Fruit fly (Drosophila melanogaster) whole organism, embryonic: ENCODE data around the gene CG15449.

Source experiments
- ATbp ChIP-seq: fragments of 200-800 bp; sonication (Bioruptor generic); optimal IDR thresholded peaks from 2 replicates; lab custom pipeline; 2017; ENCODE audit warnings: missing biosample characterization, mild to moderate bottlenecking, missing genetic modification characterization, missing genetic modification reagents
- Bgb ChIP-seq: fragments of 200-800 bp; sonication (Bioruptor generic); IDR thresholded peaks from 2 replicates; pipeline ENCODE4 v1.3.6; 2022; ENCODE audit warnings: missing biosample characterization, missing genetic modification characterization; ENCODE audit not compliant: partially characterized antibody
- CG1024 ChIP-seq: fragments of 200-800 bp; sonication (Bioruptor generic); IDR thresholded peaks from 2 replicates; pipeline ENCODE4 v1.3.6; 2022; ENCODE audit warnings: missing biosample characterization, missing genetic modification characterization
- CG10267 ChIP-seq: fragments of 200-800 bp; sonication (Bioruptor generic); optimal IDR thresholded peaks from 2 replicates; lab custom pipeline; 2018; ENCODE audit warnings: missing biosample characterization, mild to moderate bottlenecking, missing genetic modification characterization, moderate library complexity
- CG10274 ChIP-seq: fragments of 200-800 bp; sonication (Bioruptor generic); optimal IDR thresholded peaks from 3 replicates; lab custom pipeline; 2017; ENCODE audit warnings: missing biosample characterization, mild to moderate bottlenecking, missing genetic modification characterization
- CG10565 ChIP-seq: fragments of 200-800 bp; sonication (Bioruptor generic); optimal IDR thresholded peaks from 3 replicates; lab custom pipeline; 2016; ENCODE audit warnings: missing biosample characterization, mild to moderate bottlenecking, missing genetic modification characterization
- CG1233 ChIP-seq: fragments of 200-800 bp; sonication (Bioruptor generic); optimal IDR thresholded peaks from 4 replicates; lab custom pipeline; 2018; ENCODE audit warnings: missing biosample characterization, mild to moderate bottlenecking, missing genetic modification characterization
- CG14965 ChIP-seq: fragments of 200-800 bp; sonication (Bioruptor generic); optimal IDR thresholded peaks from 2 replicates; lab custom pipeline; 2016; ENCODE audit warnings: missing biosample characterization, missing genetic modification characterization, borderline replicate concordance
- CG17361 ChIP-seq: fragments of 200-800 bp; sonication (Bioruptor generic); IDR thresholded peaks from 3 replicates; pipeline ENCODE4 v1.3.6; 2022; ENCODE audit warnings: missing biosample characterization, missing genetic modification characterization
- CG17829 ChIP-seq: fragments of 200-800 bp; optimal IDR thresholded peaks from 2 replicates; lab custom pipeline; 2019; ENCODE audit warnings: missing biosample characterization, mild to moderate bottlenecking, missing genetic modification characterization, moderate library complexity
- CG18011 ChIP-seq: fragments of 200-800 bp; sonication (Bioruptor generic); optimal IDR thresholded peaks from 2 replicates; lab custom pipeline; 2017; ENCODE audit warnings: missing biosample characterization, missing genetic modification characterization, mild to moderate bottlenecking, moderate library complexity, missing genotype
- CG2129 ChIP-seq: fragments of 200-800 bp; sonication (Bioruptor generic); IDR thresholded peaks from 2 replicates; pipeline ENCODE4 v1.3.6; 2022; ENCODE audit warnings: missing biosample characterization, missing genetic modification characterization; ENCODE audit not compliant: partially characterized antibody
- CG34376 ChIP-seq: fragments of 200-800 bp; sonication (Bioruptor generic); optimal IDR thresholded peaks from 2 replicates; lab custom pipeline; 2018; ENCODE audit warnings: missing biosample characterization, mild to moderate bottlenecking, missing genetic modification characterization
- CG3995 ChIP-seq: fragments of 200-800 bp; sonication (Bioruptor generic); optimal IDR thresholded peaks from 3 replicates; lab custom pipeline; 2016; ENCODE audit warnings: missing biosample characterization, missing genetic modification characterization
- CG42726 ChIP-seq: fragments of 200-800 bp; sonication (Bioruptor generic); IDR thresholded peaks from 2 replicates; pipeline ENCODE4 v1.3.6; 2022; ENCODE audit warnings: missing biosample characterization, missing genetic modification characterization; ENCODE audit not compliant: partially characterized antibody
- CG5180 ChIP-seq: fragments of 200-800 bp; sonication (Bioruptor generic); optimal IDR thresholded peaks from 3 replicates; lab custom pipeline; 2017; ENCODE audit warnings: missing biosample characterization, missing genetic modification characterization, mild to moderate bottlenecking, moderate library complexity, missing genetic modification reagents
- CG9727 ChIP-seq: fragments of 200-800 bp; sonication (Bioruptor generic); optimal IDR thresholded peaks from 3 replicates; lab custom pipeline; 2017; ENCODE audit warnings: missing biosample characterization, mild to moderate bottlenecking, missing genetic modification characterization
- CG9817 ChIP-seq: fragments of 200-800 bp; sonication (Bioruptor generic); optimal IDR thresholded peaks from 2 replicates; lab custom pipeline; 2018; ENCODE audit warnings: missing biosample characterization, mild to moderate bottlenecking, missing genetic modification characterization, moderate library complexity
- Doc2 ChIP-seq: fragments of 200-800 bp; sonication (Bioruptor generic); IDR thresholded peaks from 2 replicates; pipeline ENCODE4 v1.3.6; 2022; ENCODE audit warnings: missing biosample characterization, missing genetic modification characterization
- ERR ChIP-seq: fragments of 200-800 bp; sonication (Bioruptor generic); optimal IDR thresholded peaks from 2 replicates; lab custom pipeline; 2016; ENCODE audit warnings: missing biosample characterization, missing genetic modification characterization
- GATAe ChIP-seq: fragments of 200-800 bp; sonication (Bioruptor generic); conservative IDR thresholded peaks from 2 replicates; pipeline ENCODE4 v1.3.6; 2022; ENCODE audit warnings: missing biosample characterization, missing genetic modification characterization
- H2.0 ChIP-seq: fragments of 200-800 bp; sonication (Bioruptor generic); IDR thresholded peaks from 2 replicates; pipeline ENCODE4 v1.3.6; 2022; ENCODE audit warnings: missing biosample characterization, missing genetic modification characterization
- HmgD ChIP-seq: fragments of 200-800 bp; sonication (Bioruptor generic); optimal IDR thresholded peaks from 3 replicates; lab custom pipeline; 2016; ENCODE audit warnings: missing biosample characterization, missing genetic modification characterization
- Hmx ChIP-seq: fragments of 200-800 bp; sonication (Bioruptor generic); optimal IDR thresholded peaks from 2 replicates; lab custom pipeline; 2016; ENCODE audit warnings: missing biosample characterization, missing genetic modification characterization
- Ptx1 ChIP-seq: fragments of 200-800 bp; sonication (Bioruptor generic); IDR thresholded peaks from 2 replicates; pipeline ENCODE4 v1.3.6; 2022; ENCODE audit warnings: missing biosample characterization, missing genetic modification characterization
- Sox100B ChIP-seq: fragments of 200-800 bp; sonication (Bioruptor generic); optimal IDR thresholded peaks from 3 replicates; lab custom pipeline; 2018; ENCODE audit warnings: missing biosample characterization, mild to moderate bottlenecking, missing genetic modification characterization
- Ssrp ChIP-seq: fragments of 200-800 bp; sonication (Bioruptor generic); optimal IDR thresholded peaks from 2 replicates; lab custom pipeline; 2018; ENCODE audit warnings: missing biosample characterization, mild to moderate bottlenecking, missing genetic modification characterization, moderate library complexity
- Vsx1 ChIP-seq: fragments of 200-800 bp; sonication (Bioruptor generic); optimal IDR thresholded peaks from 2 replicates; lab custom pipeline; 2017; ENCODE audit warnings: missing biosample characterization, mild to moderate bottlenecking, missing genetic modification characterization, missing genetic modification reagents
- amos ChIP-seq: fragments of 200-800 bp; sonication (Bioruptor generic); IDR thresholded peaks from 2 replicates; pipeline ENCODE4 v1.3.6; 2022; ENCODE audit warnings: missing biosample characterization, missing genetic modification characterization; ENCODE audit not compliant: partially characterized antibody
- bab2 ChIP-seq: fragments of 200-800 bp; sonication (Bioruptor generic); optimal IDR thresholded peaks from 2 replicates; lab custom pipeline; 2016; ENCODE audit warnings: missing biosample characterization, missing genetic modification characterization
- br ChIP-seq: fragments of >200 bp; optimal IDR thresholded peaks from 2 replicates; lab custom pipeline; 2017
- corto ChIP-seq: fragments of 200-800 bp; sonication (Bioruptor generic); optimal IDR thresholded peaks from 2 replicates; lab custom pipeline; 2016; ENCODE audit warnings: missing biosample characterization, mild to moderate bottlenecking, missing genetic modification characterization, moderate library complexity
- disco-r ChIP-seq: fragments of 200-800 bp; sonication (Bioruptor generic); optimal IDR thresholded peaks from 2 replicates; lab custom pipeline; 2016; ENCODE audit warnings: missing biosample characterization, missing genetic modification characterization
- dm ChIP-seq: fragments of 200-800 bp; sonication (Bioruptor generic); optimal IDR thresholded peaks from 3 replicates; lab custom pipeline; 2016; ENCODE audit warnings: missing biosample characterization, missing genetic modification characterization
- dpn ChIP-seq, 2 experiments: fragments of 200-800 bp; sonication (Bioruptor generic); optimal IDR thresholded peaks; 3 replicates each; lab custom pipeline; 2016; ENCODE audit warnings: missing biosample characterization in 2 of 2, missing genetic modification characterization in 2 of 2
- ems ChIP-seq: fragments of 200-800 bp; sonication (Bioruptor generic); optimal IDR thresholded peaks from 3 replicates; lab custom pipeline; 2016; ENCODE audit warnings: missing biosample characterization, missing genetic modification characterization
- gce ChIP-seq: fragments of 200-800 bp; sonication (Bioruptor generic); IDR thresholded peaks from 3 replicates; pipeline ENCODE4 v1.3.6; 2022; ENCODE audit warnings: missing biosample characterization, missing genetic modification characterization
- gcm2 ChIP-seq: fragments of 200-800 bp; sonication (Bioruptor generic); optimal IDR thresholded peaks from 2 replicates; lab custom pipeline; 2016; ENCODE audit warnings: missing biosample characterization, missing genetic modification characterization
- gem ChIP-seq: fragments of 200-800 bp; sonication (Bioruptor generic); optimal IDR thresholded peaks from 2 replicates; lab custom pipeline; 2019; ENCODE audit warnings: missing biosample characterization, mild to moderate bottlenecking, missing genetic modification characterization, moderate library complexity
- gfzf ChIP-seq: fragments of 200-800 bp; sonication (Bioruptor generic); optimal IDR thresholded peaks from 2 replicates; lab custom pipeline; 2016; ENCODE audit warnings: missing biosample characterization, mild to moderate bottlenecking, missing genetic modification characterization, moderate library complexity
- h ChIP-seq: fragments of >200 bp; optimal IDR thresholded peaks from 2 replicates; lab custom pipeline; 2017
- her ChIP-seq: fragments of 200-800 bp; sonication (Bioruptor generic); optimal IDR thresholded peaks from 2 replicates; lab custom pipeline; 2016; ENCODE audit warnings: missing biosample characterization, missing genetic modification characterization
- p53 ChIP-seq: fragments of 200-800 bp; sonication (Bioruptor generic); optimal IDR thresholded peaks from 2 replicates; lab custom pipeline; 2016; ENCODE audit warnings: missing biosample characterization, missing genetic modification characterization
- sens-2 ChIP-seq: fragments of 200-800 bp; sonication (Bioruptor generic); IDR thresholded peaks from 2 replicates; pipeline ENCODE4 v1.3.6; 2022; ENCODE audit warnings: missing biosample characterization, missing genetic modification characterization
- sim ChIP-seq: fragments of 200-800 bp; sonication (Bioruptor generic); IDR thresholded peaks from 2 replicates; pipeline ENCODE4 v1.3.6; 2022; ENCODE audit warnings: missing biosample characterization, missing genetic modification characterization
- twi ChIP-seq: fragments of 200-800 bp; optimal IDR thresholded peaks from 2 replicates; lab custom pipeline; 2019; ENCODE audit warnings: missing biosample characterization, mild to moderate bottlenecking, missing genetic modification characterization, moderate library complexity
- unc-4 ChIP-seq: fragments of 200-800 bp; sonication (Bioruptor generic); IDR thresholded peaks from 2 replicates; pipeline ENCODE4 v1.3.6; 2022; ENCODE audit warnings: missing biosample characterization, missing genetic modification characterization; ENCODE audit not compliant: partially characterized antibody
- usp ChIP-seq: fragments of >200 bp; optimal IDR thresholded peaks from 2 replicates; lab custom pipeline; 2017; ENCODE audit warnings: missing biosample characterization, missing genetic modification characterization
- z ChIP-seq: fragments of 200-800 bp; sonication (Bioruptor generic); IDR thresholded peaks from 3 replicates; pipeline ENCODE4 v1.3.6; 2022; ENCODE audit warnings: missing biosample characterization, missing genetic modification characterization

CG15449 gene

dm6 chrX:21053849-21054581 is 13.6 kb upstream of the CG15449 start, which contains the start of the genes Stt3A and bves (continued):
- peak; percentile 71 for TF ChIP-seq Bgb
- peak; percentile 99 for TF ChIP-seq ems (GFP tag; lab: Kevin White, UChicago)
- peak; percentile 49 for TF ChIP-seq unc-4 (GFP tag; lab: Robert Waterston, UW)
- TF ChIP-seq CG9727 (GFP tag; lab: Kevin White, UChicago): peak; percentile 98
- TF ChIP-seq gem (tag; lab: Kevin White, UChicago): peak; percentile 99
- TF ChIP-seq Ssrp (tag; lab: Kevin White, UChicago): peak; percentile 97
- peak; percentile 98 for TF ChIP-seq bab2 (GFP tag; lab: Kevin White, UChicago)
- 0 out of 2 replicates have a peak, but pooled peaks have one; percentile 25 for TF ChIP-seq CG2129 (GFP tag; lab: Robert Waterston, UW)
- peak; percentile 97 for TF ChIP-seq CG17361 (GFP tag; lab: Robert Waterston, UW)
- peak; percentile 93 for TF ChIP-seq GATAe (GFP tag; lab: Robert Waterston, UW)
- peak; percentile 96 for TF ChIP-seq sim (GFP tag; lab: Robert Waterston, UW)
- TF ChIP-seq twi (tag; lab: Kevin White, UChicago): peak; percentile 93
- TF ChIP-seq corto: peak; percentile 97
- TF ChIP-seq sens-2: peak; percentile 96
- peak; percentile 51; the same call in 1 of the 2 replicates for TF ChIP-seq amos (GFP tag; lab: Robert Waterston, UW)
- peak; percentile 51; the same call in 1 of the 3 replicates for TF ChIP-seq z (GFP tag; lab: Robert Waterston, UW)
- TF ChIP-seq CG34376 (GFP tag; lab: Kevin White, UChicago): peak; percentile 97
- TF ChIP-seq CG1024 (GFP tag; lab: Robert Waterston, UW): peak; percentile 94
- peak; percentile 9 for TF ChIP-seq gfzf
- TF ChIP-seq ATbp (GFP tag; lab: Kevin White, UChicago): peak; percentile 99
- peak; percentile 98 for TF ChIP-seq dpn (GFP tag; optimal IDR thresholded peaks at IDR 0.05; lab: Kevin White, UChicago)
- peak; percentile 91 for TF ChIP-seq CG18011
- TF ChIP-seq CG5180 (GFP tag; lab: Kevin White, UChicago): peak; percentile 92
- peak; percentile 96 for TF ChIP-seq HmgD (GFP tag; lab: Kevin White, UChicago)
- peak; percentile 97 for TF ChIP-seq CG10267 (tag; lab: Kevin White, UChicago)
- peak; percentile 66 for TF ChIP-seq CG3995
- TF ChIP-seq H2.0 (GFP tag; lab: Robert Waterston, UW): peak; percentile 97
- peak; percentile 97 for TF ChIP-seq ERR (GFP tag; lab: Kevin White, UChicago)
- no peak for TF ChIP-seq usp (GFP tag; lab: Kevin White, UChicago)
- TF ChIP-seq CG10274 (GFP tag; lab: Kevin White, UChicago): peak; percentile 91
- TF ChIP-seq her: peak; percentile 97
- TF ChIP-seq h (lab: Kevin White, UChicago): no peak
- peak; percentile 87 for TF ChIP-seq CG14965
- TF ChIP-seq gce (GFP tag; lab: Robert Waterston, UW): peak; percentile 97
- TF ChIP-seq CG1233: peak; percentile 97
- peak; percentile 96 for TF ChIP-seq dm (GFP tag; lab: Kevin White, UChicago)
- peak; percentile 96 for TF ChIP-seq CG9817 (tag; lab: Kevin White, UChicago)
- peak; percentile 53; the same call in 1 of the 2 replicates for TF ChIP-seq CG42726 (GFP tag; lab: Robert Waterston, UW)
- TF ChIP-seq CG17829 (tag; lab: Kevin White, UChicago): peak; percentile 99
- TF ChIP-seq Vsx1: peak; percentile 96
- TF ChIP-seq disco-r (GFP tag; lab: Kevin White, UChicago): peak; percentile 98
- TF ChIP-seq Hmx (GFP tag; lab: Kevin White, UChicago): peak; percentile 94
- TF ChIP-seq br: no peak
- peak; percentile 96 for TF ChIP-seq p53 (GFP tag; lab: Kevin White, UChicago)
- TF ChIP-seq CG10565 (GFP tag; lab: Kevin White, UChicago): peak; percentile 95
- peak; percentile 87 for TF ChIP-seq Doc2 (GFP tag; lab: Robert Waterston, UW)
- TF ChIP-seq Ptx1 (GFP tag; lab: Robert Waterston, UW): peak; percentile 97
- TF ChIP-seq Sox100B (GFP tag; lab: Kevin White, UChicago): peak; percentile 96
- TF ChIP-seq gcm2 (GFP tag; lab: Kevin White, UChicago): peak; percentile 96
